Worm (Caenorhabditis elegans): ENCODE measurements around the gene srz-15.

DNA sequence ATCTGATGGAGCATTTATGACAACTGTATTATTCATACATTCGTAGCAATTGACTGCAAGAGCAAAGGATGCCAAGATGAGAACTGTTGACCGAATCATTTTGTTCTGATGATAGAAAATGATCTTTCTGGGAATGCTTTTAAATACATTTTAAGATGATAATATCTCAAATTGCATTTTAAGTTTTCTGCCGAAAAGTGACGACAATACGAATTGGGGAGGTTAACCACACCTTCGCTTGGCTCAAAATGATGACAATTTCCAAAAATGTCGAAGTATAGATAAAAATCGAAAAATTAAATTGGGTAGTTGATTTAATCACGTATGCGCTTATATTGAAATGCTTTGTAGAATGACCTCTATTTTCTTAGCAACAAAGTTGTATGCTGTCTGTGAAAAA, 25.7 kb downstream of the srz-15 start, which contains the start of gene dod-24:
- TF ChIP-seq npax-4 (tag; optimal IDR thresholded peaks at IDR 0.05) (no peak), ama-1 (optimal IDR thresholded peaks at IDR 0.05) (no peak), fkh-6 (tag; optimal IDR thresholded peaks at IDR 0.05) (no peak), ahr-1 (tag; optimal IDR thresholded peaks at IDR 0.05) (no peak), elt-4 (tag; optimal IDR thresholded peaks at IDR 0.05) (no peak), F13H6.1 (tag; optimal IDR thresholded peaks at IDR 0.05) (no peak), rnt-1 (tag; optimal IDR thresholded peaks at IDR 0.05) (no peak)
